Worm (Caenorhabditis elegans) whole organism, young adult: ENCODE measurements around the gene lgc-49.

Experiments
- B0261.1 ChIP-seq: sonication (generic microtip); optimal IDR thresholded peaks from 2 replicates; lab custom pipeline; 2016; ENCODE audit warnings: mild to moderate bottlenecking, missing genetic modification characterization, moderate library complexity, missing compliant biosample characterization
- C17E4.6 ChIP-seq: fragments of 200-800 bp; sonication (Bioruptor generic); IDR thresholded peaks from 2 replicates; pipeline ENCODE4 v1.3.6; 2022; ENCODE audit warnings: missing genetic modification reagents, missing genetic modification characterization, missing compliant biosample characterization
- F39B2.1 ChIP-seq: fragments of 200-800 bp; sonication (Bioruptor generic); IDR thresholded peaks from 2 replicates; pipeline ENCODE4 v1.3.6; 2022; ENCODE audit warnings: missing genetic modification reagents, missing genetic modification characterization, missing compliant biosample characterization
- F49E8.2 ChIP-seq: sonication (generic microtip); optimal IDR thresholded peaks from 3 replicates; lab custom pipeline; 2017; ENCODE audit warnings: missing genetic modification characterization, mild to moderate bottlenecking, missing compliant biosample characterization, antibody characterized with exemption, moderate library complexity; ENCODE audit not compliant: insufficient read depth
- Y56A3A.18 ChIP-seq: fragments of 200-800 bp; sonication (Bioruptor generic); IDR thresholded peaks from 2 replicates; pipeline ENCODE4 v1.3.6; 2022; ENCODE audit warnings: missing genetic modification reagents, missing genetic modification characterization, missing compliant biosample characterization
- Y95B8A.8 ChIP-seq: fragments of 200-800 bp; sonication (Bioruptor generic); IDR thresholded peaks from 2 replicates; pipeline ENCODE4 v1.3.6; 2022; ENCODE audit warnings: missing genetic modification reagents, missing genetic modification characterization, missing compliant biosample characterization
- ZK185.1 ChIP-seq: sonication (generic microtip); optimal IDR thresholded peaks from 2 replicates; lab custom pipeline; 2016; ENCODE audit warnings: mild to moderate bottlenecking, missing genetic modification characterization, missing compliant biosample characterization; ENCODE audit not compliant: poor library complexity, severe bottlenecking
- atf-7 ChIP-seq: sonication (generic microtip); optimal IDR thresholded peaks from 2 replicates; lab custom pipeline; 2017; ENCODE audit warnings: mild to moderate bottlenecking, missing genetic modification characterization, missing compliant biosample characterization
- cebp-1 ChIP-seq, 2 experiments: fragments of 200-800 bp in 1 of 2; sonication (Bioruptor generic) in 1 of 2; sonication (generic microtip) in 1 of 2; IDR thresholded peaks in 1 of 2; optimal IDR thresholded peaks in 1 of 2; 2 replicates each; pipeline versions ENCODE4 v1.3.6 to Lab custom; 2017 to 2022; ENCODE audit warnings: missing compliant biosample characterization in 2 of 2, missing genetic modification characterization in 2 of 2, mild to moderate bottlenecking in 1 of 2, missing genetic modification reagents in 1 of 2, moderate library complexity in 1 of 2
- ceh-27 ChIP-seq: fragments of 200-800 bp; sonication (Bioruptor generic); optimal IDR thresholded peaks from 2 replicates; lab custom pipeline; 2018; ENCODE audit warnings: mild to moderate bottlenecking, missing genetic modification characterization, moderate library complexity, missing compliant biosample characterization
- ceh-91 ChIP-seq: fragments of 200-800 bp; sonication (Bioruptor generic); IDR thresholded peaks from 2 replicates; pipeline ENCODE4 v1.3.6; 2022; ENCODE audit warnings: missing genetic modification reagents, missing genetic modification characterization, missing compliant biosample characterization
- dpl-1 ChIP-seq: fragments of 150-350 bp; optimal IDR thresholded peaks from 2 replicates; lab custom pipeline; 2014; ENCODE audit warnings: missing biosample characterization, missing genetic modification reagents, missing genetic modification characterization
- egl-18 ChIP-seq: fragments of 200-800 bp; sonication (Bioruptor generic); IDR thresholded peaks from 2 replicates; pipeline ENCODE4 v1.3.6; 2022; ENCODE audit warnings: missing genetic modification reagents, missing genetic modification characterization, missing compliant biosample characterization
- egl-44 ChIP-seq: fragments of 200-800 bp; sonication (Bioruptor generic); IDR thresholded peaks from 2 replicates; pipeline ENCODE4 v1.3.6; 2022; ENCODE audit warnings: missing genetic modification reagents, missing genetic modification characterization, missing compliant biosample characterization
- ets-4 ChIP-seq: fragments of 200-800 bp; sonication (Bioruptor generic); optimal IDR thresholded peaks from 2 replicates; lab custom pipeline; 2018; ENCODE audit warnings: mild to moderate bottlenecking, missing genetic modification characterization, missing compliant biosample characterization
- hsf-1 ChIP-seq: fragments of 200-800 bp; sonication (Bioruptor generic); IDR thresholded peaks from 2 replicates; pipeline ENCODE4 v1.3.6; 2022; ENCODE audit warnings: missing genetic modification reagents, missing genetic modification characterization, missing compliant biosample characterization
- let-526 ChIP-seq: fragments of 200-800 bp; sonication (Bioruptor generic); IDR thresholded peaks from 2 replicates; pipeline ENCODE4 v1.3.6; 2022; ENCODE audit warnings: missing genetic modification reagents, missing genetic modification characterization, missing compliant biosample characterization
- let-607 ChIP-seq, 2 experiments: fragments of 200-800 bp in 1 of 2; sonication (Bioruptor generic) in 1 of 2; sonication (generic microtip) in 1 of 2; optimal IDR thresholded peaks; 2 replicates each; lab custom pipeline; 2016 to 2018; ENCODE audit warnings: mild to moderate bottlenecking in 2 of 2, missing compliant biosample characterization in 2 of 2, missing genetic modification characterization in 2 of 2, moderate library complexity in 2 of 2, missing genotype in 1 of 2
- lsl-1 ChIP-seq: fragments of 200-800 bp; sonication (Bioruptor generic); optimal IDR thresholded peaks from 2 replicates; lab custom pipeline; 2018; ENCODE audit warnings: mild to moderate bottlenecking, missing genetic modification characterization, moderate library complexity, missing compliant biosample characterization
- madf-8 ChIP-seq: fragments of 200-800 bp; sonication (Bioruptor generic); conservative IDR thresholded peaks from 2 replicates; pipeline ENCODE4 v1.3.6; 2022; ENCODE audit warnings: missing genetic modification reagents, missing genetic modification characterization, missing compliant biosample characterization
- mes-4 ChIP-seq: sonication (generic microtip); optimal IDR thresholded peaks from 2 replicates; lab custom pipeline; 2016; ENCODE audit warnings: missing genotype, missing genetic modification characterization, missing compliant biosample characterization
- nfya-2 ChIP-seq: fragments of 200-800 bp; sonication (Bioruptor generic); IDR thresholded peaks from 2 replicates; pipeline ENCODE4 v1.3.6; 2022; ENCODE audit warnings: missing genetic modification reagents, missing genetic modification characterization, missing compliant biosample characterization
- nfyb-1 ChIP-seq: fragments of 200-800 bp; sonication (Bioruptor generic); IDR thresholded peaks from 2 replicates; pipeline ENCODE4 v1.3.6; 2022; ENCODE audit warnings: missing genetic modification reagents, missing genetic modification characterization, missing compliant biosample characterization
- nhr-120 ChIP-seq: fragments of 200-800 bp; sonication (Bioruptor generic); IDR thresholded peaks from 2 replicates; pipeline ENCODE4 v1.3.6; 2022; ENCODE audit warnings: missing genetic modification characterization, missing compliant biosample characterization
- nhr-80 ChIP-seq: sonication (generic microtip); optimal IDR thresholded peaks from 2 replicates; lab custom pipeline; 2016; ENCODE audit warnings: missing genetic modification characterization, missing compliant biosample characterization
- pbrm-1 ChIP-seq: fragments of 200-800 bp; sonication (Bioruptor generic); IDR thresholded peaks from 2 replicates; pipeline ENCODE4 v1.3.6; 2022; ENCODE audit warnings: missing genetic modification reagents, missing genetic modification characterization, missing compliant biosample characterization
- sdz-38 ChIP-seq: sonication (generic microtip); optimal IDR thresholded peaks from 2 replicates; lab custom pipeline; 2016; ENCODE audit warnings: missing genotype, missing genetic modification characterization, missing compliant biosample characterization
- sea-2 ChIP-seq: fragments of 200-800 bp; sonication (Bioruptor generic); IDR thresholded peaks from 2 replicates; pipeline ENCODE4 v1.3.6; 2022; ENCODE audit warnings: missing genetic modification characterization, missing compliant biosample characterization
- snpc-1.1 ChIP-seq: sonication (generic microtip); optimal IDR thresholded peaks from 2 replicates; lab custom pipeline; 2017; ENCODE audit warnings: missing genetic modification characterization, mild to moderate bottlenecking, missing compliant biosample characterization, antibody characterized with exemption, moderate library complexity, missing genotype, missing genetic modification reagents; ENCODE audit not compliant: insufficient read depth
- snpc-1.3 ChIP-seq: sonication (generic microtip); optimal IDR thresholded peaks from 2 replicates; lab custom pipeline; 2017; ENCODE audit warnings: missing genetic modification characterization, mild to moderate bottlenecking, missing compliant biosample characterization, antibody characterized with exemption, moderate library complexity, missing genotype, missing genetic modification reagents; ENCODE audit not compliant: insufficient read depth
- tbx-9 ChIP-seq: sonication (generic microtip); optimal IDR thresholded peaks from 2 replicates; lab custom pipeline; 2016; ENCODE audit warnings: borderline replicate concordance, missing genetic modification characterization, inconsistent platforms, missing compliant biosample characterization
- xnd-1 ChIP-seq: sonication (generic microtip); optimal IDR thresholded peaks from 2 replicates; lab custom pipeline; 2016; ENCODE audit warnings: missing genotype, missing genetic modification reagents, missing genetic modification characterization, missing compliant biosample characterization
- zim-3 ChIP-seq: sonication (generic microtip); optimal IDR thresholded peaks from 2 replicates; lab custom pipeline; 2017; ENCODE audit warnings: mild to moderate bottlenecking, missing genetic modification characterization, moderate library complexity, missing compliant biosample characterization

Gene lgc-49

ce11 chrV:11214569-11214968, 23.5 kb downstream of the lgc-49 start:
- TF ChIP-seq zim-3, result no peak
- TF ChIP-seq pbrm-1 (GFP tag; lab: Robert Waterston, UW), result no peak

- no peak for TF ChIP-seq egl-44 (GFP tag; lab: Robert Waterston, UW)
- no peak for TF ChIP-seq C17E4.6 (GFP tag; lab: Robert Waterston, UW)
- TF ChIP-seq ceh-91, result no peak
- TF ChIP-seq ceh-27 (GFP tag; lab: Kevin White, UChicago), result no peak
- TF ChIP-seq egl-18 (GFP tag; lab: Robert Waterston, UW), result no peak
- TF ChIP-seq Y95B8A.8, result no peak
- no peak for TF ChIP-seq ZK185.1 (tag; lab: Kevin White, UChicago)
- no peak for TF ChIP-seq hsf-1
- TF ChIP-seq atf-7 (tag; lab: Kevin White, UChicago), result no peak
- TF ChIP-seq snpc-1.3, result no peak
- TF ChIP-seq tbx-9 (tag; lab: Kevin White, UChicago), result no peak
- no peak for TF ChIP-seq nhr-80 (tag; lab: Kevin White, UChicago)
- no peak for TF ChIP-seq dpl-1 (GFP tag; lab: Kevin White, UChicago)
- TF ChIP-seq sdz-38 (tag; lab: Kevin White, UChicago), result no peak
These were observed 25.1 kb downstream of the lgc-49 start for ce11 chrV:11216137-11216536.

- TF ChIP-seq let-526 (no peak), egl-44 (GFP tag; lab: Robert Waterston, UW) (no peak)
- TF ChIP-seq, all 124 proteins: peak for 0
These were observed 26.3 kb downstream of the lgc-49 start, which contains the start of gene cyp-29A2 for ce11 chrV:11217394-11217793. Gene cyp-29A2 (plus strand): TSS chrV:11217583.

ce11 chrV:11220415-11220814, 29.3 kb downstream of the lgc-49 start:
- TF ChIP-seq xnd-1 (tag; lab: Kevin White, UChicago) (no peak), cebp-1 (GFP tag; IDR thresholded peaks at IDR 0.05; lab: Robert Waterston, UW) (no peak), cebp-1 (tag; optimal IDR thresholded peaks at IDR 0.05; lab: Kevin White, UChicago) (no peak), nfya-2 (GFP tag; lab: Robert Waterston, UW) (no peak), nfyb-1 (GFP tag; lab: Robert Waterston, UW) (no peak), nhr-120 (no peak), madf-8 (GFP tag; lab: Robert Waterston, UW) (no peak), F39B2.1 (GFP tag; lab: Robert Waterston, UW) (no peak), F49E8.2 (tag; lab: Kevin White, UChicago) (no peak), B0261.1 (no peak), lsl-1 (no peak), atf-7 (tag; lab: Kevin White, UChicago) (no peak), let-607 (tag; optimal IDR thresholded peaks at IDR 0.05; lab: Kevin White, UChicago) (no peak), mes-4 (no peak), ets-4 (GFP tag; lab: Kevin White, UChicago) (no peak), sdz-38 (tag; lab: Kevin White, UChicago) (no peak), Y56A3A.18 (no peak), sea-2 (GFP tag; lab: Robert Waterston, UW) (no peak), snpc-1.1 (tag; lab: Kevin White, UChicago) (no peak)
- TF ChIP-seq, all 124 proteins: peak for 0
